Fruit fly (Drosophila melanogaster) whole organism, adult: ENCODE data around the gene CG6479.

Experiments used
- CG12768 ChIP-seq: fragments of 200-800 bp; sonication (Bioruptor generic); optimal IDR thresholded peaks from 2 replicates; lab custom pipeline; 2017; ENCODE audit warnings: missing biosample characterization, missing genetic modification characterization, mild to moderate bottlenecking, moderate library complexity, missing genetic modification reagents
- CG14711 ChIP-seq: fragments of 200-800 bp; sonication (Bioruptor generic); optimal IDR thresholded peaks from 2 replicates; lab custom pipeline; 2018; ENCODE audit warnings: missing biosample characterization, mild to moderate bottlenecking, missing genetic modification characterization, moderate library complexity
- Crg-1 ChIP-seq: fragments of 200-800 bp; sonication (Bioruptor generic); optimal IDR thresholded peaks from 2 replicates; lab custom pipeline; 2016; ENCODE audit warnings: missing biosample characterization, missing genetic modification characterization
- Hr96 ChIP-seq: fragments of 200-800 bp; sonication (Bioruptor generic); optimal IDR thresholded peaks from 2 replicates; lab custom pipeline; 2016; ENCODE audit warnings: missing biosample characterization, missing genetic modification characterization
- cnc ChIP-seq, 2 experiments: fragments of >200 bp; optimal IDR thresholded peaks; 2 replicates each; lab custom pipeline; 2017
- kay ChIP-seq: fragments of 200-800 bp; sonication (Bioruptor generic); peaks from one replicate; lab custom pipeline; 2016; ENCODE audit warnings: missing biosample characterization, missing genetic modification characterization, borderline replicate concordance

CG6479 gene

DNA sequence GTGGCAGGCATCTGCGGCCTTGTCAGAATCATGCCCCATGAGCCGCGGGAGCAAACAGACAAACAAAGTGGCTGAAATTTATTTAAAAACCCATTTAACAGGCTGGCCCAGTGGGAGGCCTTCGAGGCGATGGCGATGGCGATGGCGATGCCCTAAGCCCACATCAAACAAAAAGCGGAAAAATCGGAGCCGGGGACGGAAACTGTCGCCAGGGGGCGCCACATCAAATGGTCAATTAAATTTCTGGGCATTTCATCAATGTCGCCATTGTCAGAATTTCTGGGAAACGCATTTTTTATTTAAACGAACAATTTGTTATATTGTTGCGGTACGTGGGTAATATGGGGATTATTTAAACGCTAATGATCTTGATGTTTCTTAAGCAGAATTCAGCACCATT is 46.9 kb downstream of the CG6479 start:
- TF ChIP-seq Hr96 (GFP tag; lab: Kevin White, UChicago) (no peak), CG12768 (GFP tag; lab: Kevin White, UChicago) (no peak), CG14711 (tag; lab: Kevin White, UChicago) (no peak), Crg-1 (GFP tag; lab: Kevin White, UChicago) (no peak), cnc (optimal IDR thresholded peaks at IDR 0.05; lab: Kevin White, UChicago) (no peak), kay (GFP tag; lab: Kevin White, UChicago) (no peak)
